Fruit fly (Drosophila melanogaster): Measurements from ENCODE around the gene CG11449.

Gene CG11449

dm6 chr3L:22458898-22459524, 4.8 kb downstream of the CG11449 start:
- TF ChIP-seq fd59A (GFP tag; optimal IDR thresholded peaks at IDR 0.05) = no peak
- TF ChIP-seq CG3919 (GFP tag; optimal IDR thresholded peaks at IDR 0.05) = no peak
- no peak for TF ChIP-seq CG11902 (GFP tag; optimal IDR thresholded peaks at IDR 0.05)
- no peak for TF ChIP-seq spab (GFP tag; optimal IDR thresholded peaks at IDR 0.05)
- no peak for TF ChIP-seq CG6792 (GFP tag; optimal IDR thresholded peaks at IDR 0.05)
- TF ChIP-seq Gug (GFP tag; IDR thresholded peaks at IDR 0.05) = no peak
- TF ChIP-seq Sox102F (GFP tag; optimal IDR thresholded peaks at IDR 0.05) = no peak
- TF ChIP-seq Hr4 (GFP tag; optimal IDR thresholded peaks at IDR 0.05) = no peak
- TF ChIP-seq CG8632 (GFP tag; optimal IDR thresholded peaks at IDR 0.05) = no peak
- no peak for TF ChIP-seq eg (GFP tag; IDR thresholded peaks at IDR 0.05)
- no peak for TF ChIP-seq net (GFP tag; optimal IDR thresholded peaks at IDR 0.05)
- no peak for TF ChIP-seq CG11294 (GFP tag; IDR thresholded peaks at IDR 0.05)
- no peak for TF ChIP-seq dsx (GFP tag; optimal IDR thresholded peaks at IDR 0.05; ENCODE audit: poor library complexity, severe bottlenecking)
- no peak for TF ChIP-seq CG6808 (GFP tag; optimal IDR thresholded peaks at IDR 0.05)
- TF ChIP-seq Eip78C (GFP tag) = peak; percentile 54
- no peak for TF ChIP-seq OdsH (GFP tag; optimal IDR thresholded peaks at IDR 0.05)
- no peak for TF ChIP-seq Sox14 (GFP tag; optimal IDR thresholded peaks at IDR 0.05)
- peak; percentile 12 for TF ChIP-seq vri (GFP tag; optimal IDR thresholded peaks at IDR 0.05)
- TF ChIP-seq CG10669 (GFP tag; optimal IDR thresholded peaks at IDR 0.05) = no peak
- TF ChIP-seq Met (GFP tag; optimal IDR thresholded peaks at IDR 0.05) = no peak
- TF ChIP-seq ss (GFP tag; optimal IDR thresholded peaks at IDR 0.05) = no peak
- TF ChIP-seq svp (GFP tag) = peak; percentile 79
- no peak for TF ChIP-seq CG6163 (GFP tag; IDR thresholded peaks at IDR 0.05)
- peak; percentile 46 for TF ChIP-seq fkh (GFP tag; optimal IDR thresholded peaks at IDR 0.05)
- TF ChIP-seq CG8119 (GFP tag; IDR thresholded peaks at IDR 0.05) = no peak
- no peak for TF ChIP-seq CG11762 (GFP tag; optimal IDR thresholded peaks at IDR 0.05; ENCODE audit: insufficient read depth)

- TF ChIP-seq net (GFP tag; optimal IDR thresholded peaks at IDR 0.05) = no peak
- TF ChIP-seq svp (GFP tag) = peak; percentile 96
- TF ChIP-seq CG9139 (GFP tag; optimal IDR thresholded peaks at IDR 0.05) = no peak
- no peak for TF ChIP-seq Sox102F (GFP tag; optimal IDR thresholded peaks at IDR 0.05)
- no peak for TF ChIP-seq CG6163 (GFP tag; IDR thresholded peaks at IDR 0.05)
- TF ChIP-seq CG3032 (tag; optimal IDR thresholded peaks at IDR 0.05) = no peak
Measured at dm6 chr3L:22460428-22460827, 6.3 kb downstream of the CG11449 start.

dm6 chr3L:22460918-22461634, 6.9 kb downstream of the CG11449 start, which contains the start of gene laza:
Gene laza, minus strand, starts transcription at chr3L:22461131.
- TF ChIP-seq CG1621 (tag; optimal IDR thresholded peaks at IDR 0.05) (no peak), eg (GFP tag; IDR thresholded peaks at IDR 0.05) (no peak), topi (GFP tag; optimal IDR thresholded peaks at IDR 0.05) (no peak), CG3032 (tag; optimal IDR thresholded peaks at IDR 0.05) (no peak), CG6163 (GFP tag; IDR thresholded peaks at IDR 0.05) (peak; percentile 47; the same call in 1 of the 3 replicates), salr (GFP tag; optimal IDR thresholded peaks at IDR 0.05) (peak in 1 of 2 experiments; percentile 9), Eip78C (GFP tag) (peak; percentile 61), Sox15 (GFP tag; optimal IDR thresholded peaks at IDR 0.05) (no peak), Hr4 (GFP tag; optimal IDR thresholded peaks at IDR 0.05) (no peak), CG11902 (GFP tag; optimal IDR thresholded peaks at IDR 0.05) (no peak), pdm3 (GFP tag; optimal IDR thresholded peaks at IDR 0.05) (no peak), Lpt (GFP tag; optimal IDR thresholded peaks at IDR 0.05) (no peak), svp (GFP tag) (peak; percentile 63), CG10631 (GFP tag; optimal IDR thresholded peaks at IDR 0.05) (peak; percentile 9), fd85E (GFP tag; optimal IDR thresholded peaks at IDR 0.05) (no peak), CG34406 (GFP tag; optimal IDR thresholded peaks at IDR 0.05) (peak; percentile 12), esn (GFP tag; optimal IDR thresholded peaks at IDR 0.05) (no peak), fkh (GFP tag; optimal IDR thresholded peaks at IDR 0.05) (peak; percentile 41), acj6 (GFP tag; optimal IDR thresholded peaks at IDR 0.05) (peak; percentile 13), CG3919 (GFP tag; optimal IDR thresholded peaks at IDR 0.05) (no peak), OdsH (GFP tag; optimal IDR thresholded peaks at IDR 0.05) (peak; percentile 34), CG7368 (GFP tag; optimal IDR thresholded peaks at IDR 0.05) (no peak), Hr39 (GFP tag; optimal IDR thresholded peaks at IDR 0.05) (no peak), fd59A (GFP tag; optimal IDR thresholded peaks at IDR 0.05) (no peak), CG6854 (GFP tag; optimal IDR thresholded peaks at IDR 0.05) (no peak), Sox14 (GFP tag; optimal IDR thresholded peaks at IDR 0.05) (peak; percentile 18), CG11294 (GFP tag; IDR thresholded peaks at IDR 0.05) (no peak), CG8632 (GFP tag; optimal IDR thresholded peaks at IDR 0.05) (peak; percentile 27), CG32006 (GFP tag; optimal IDR thresholded peaks at IDR 0.05) (peak; percentile 36), CG4318 (GFP tag; optimal IDR thresholded peaks at IDR 0.05) (no peak), Smox (GFP tag; optimal IDR thresholded peaks at IDR 0.05) (no peak)
